Worm (Caenorhabditis elegans): ENCODE results near the gene F58B4.6.

ce11 chrV:10904795-10905194, 20.0 kb upstream of the F58B4.6 start:
- no peak for TF ChIP-seq tab-1 (GFP tag; IDR thresholded peaks at IDR 0.05)
- TF ChIP-seq ref-1 (GFP tag; conservative IDR thresholded peaks at IDR 0.05): no peak
- no peak for TF ChIP-seq T22C8.4 (GFP tag; IDR thresholded peaks at IDR 0.05)
- TF ChIP-seq flt-1 (GFP tag; IDR thresholded peaks at IDR 0.05): no peak
- no peak for TF ChIP-seq klf-2 (GFP tag; conservative IDR thresholded peaks at IDR 0.05)
